Worm (Caenorhabditis elegans): Measurements from ENCODE around the gene mrps-17.

mrps-17 gene

DNA sequence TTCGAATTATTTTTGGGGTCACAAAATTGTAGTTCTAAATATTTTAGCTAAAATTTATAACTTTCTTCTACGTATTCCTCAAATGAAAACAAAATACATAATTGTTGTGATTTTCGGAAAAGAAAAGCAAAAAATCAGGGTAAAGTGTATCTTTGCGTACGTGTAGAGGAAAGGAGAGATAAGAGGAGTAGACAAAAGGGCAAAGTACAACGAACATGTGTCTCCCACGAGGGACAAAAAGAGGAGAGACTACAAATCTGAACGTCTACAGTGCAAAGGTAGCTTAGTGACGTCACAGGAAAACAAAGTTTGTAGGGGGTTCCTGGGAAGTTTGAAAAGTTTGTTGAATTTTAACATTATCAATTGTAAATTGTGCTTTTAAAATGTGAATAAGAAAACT lies 15.9 kb upstream of the mrps-17 start (continued):
- TF ChIP-seq aptf-3 (GFP tag; IDR thresholded peaks at IDR 0.05) (no peak), rec-8 (tag; optimal IDR thresholded peaks at IDR 0.05) (no peak), attf-6 (GFP tag; IDR thresholded peaks at IDR 0.05) (no peak), mes-4 (tag; optimal IDR thresholded peaks at IDR 0.05) (no peak), madf-8 (GFP tag; conservative IDR thresholded peaks at IDR 0.05) (no peak), F37B4.10 (GFP tag; IDR thresholded peaks at IDR 0.05) (no peak), pbrm-1 (GFP tag; IDR thresholded peaks at IDR 0.05) (no peak; the same call in 1 of the 2 replicates), rcor-1 (GFP tag; IDR thresholded peaks at IDR 0.05) (no peak), ztf-18 (tag; optimal IDR thresholded peaks at IDR 0.05) (no peak), ztf-3 (GFP tag; optimal IDR thresholded peaks at IDR 0.05) (no peak), mel-28 (tag; optimal IDR thresholded peaks at IDR 0.05; ENCODE audit: borderline replicate concordance) (no peak), lsl-1 (GFP tag; optimal IDR thresholded peaks at IDR 0.05) (no peak), nhr-90 (tag; optimal IDR thresholded peaks at IDR 0.05) (no peak), zfh-2 (GFP tag; conservative IDR thresholded peaks at IDR 0.05) (no peak), tlf-1 (GFP tag; optimal IDR thresholded peaks at IDR 0.05) (peak; percentile 52), sdz-38 (tag; optimal IDR thresholded peaks at IDR 0.05) (no peak), Y67H2A.10 (GFP tag; conservative IDR thresholded peaks at IDR 0.05) (no peak), F22D6.2 (tag; optimal IDR thresholded peaks at IDR 0.05) (peak; percentile 28), Y56A3A.18 (GFP tag; IDR thresholded peaks at IDR 0.05) (no peak), attf-3 (GFP tag; conservative IDR thresholded peaks at IDR 0.05) (no peak), egrh-3 (GFP tag; IDR thresholded peaks at IDR 0.05) (no peak), snpc-3.4 (tag; optimal IDR thresholded peaks at IDR 0.05) (no peak), lin-40 (tag; optimal IDR thresholded peaks at IDR 0.05) (peak; percentile 36), hmg-20 (GFP tag; IDR thresholded peaks at IDR 0.05) (no peak), let-526 (GFP tag; IDR thresholded peaks at IDR 0.05) (0 out of 2 replicates have a peak, but pooled peaks have one; percentile 44), D2030.7 (GFP tag; IDR thresholded peaks at IDR 0.05) (no peak), repo-1 (tag; optimal IDR thresholded peaks at IDR 0.05) (no peak), mcd-1 (GFP tag; IDR thresholded peaks at IDR 0.05) (peak; percentile 42), unc-130 (GFP tag; optimal IDR thresholded peaks at IDR 0.05) (no peak), ekl-4 (GFP tag; IDR thresholded peaks at IDR 0.05) (no peak), tbx-9 (tag; optimal IDR thresholded peaks at IDR 0.05; ENCODE audit: borderline replicate concordance) (no peak), snpc-1.1 (tag; optimal IDR thresholded peaks at IDR 0.05; ENCODE audit: insufficient read depth) (no peak), hmg-1.2 (GFP tag; IDR thresholded peaks at IDR 0.05) (0 out of 2 replicates have a peak, but pooled peaks have one; percentile 17), F10E7.11 (tag; optimal IDR thresholded peaks at IDR 0.05) (no peak), egl-18 (GFP tag; IDR thresholded peaks at IDR 0.05) (no peak), sea-2 (GFP tag; IDR thresholded peaks at IDR 0.05) (no peak), ets-4 (GFP tag; optimal IDR thresholded peaks at IDR 0.05) (no peak), snpc-4 (GFP tag; optimal IDR thresholded peaks at IDR 0.05) (no peak), snpc-4 (tag; optimal IDR thresholded peaks at IDR 0.05) (no peak), pha-4 (tag; optimal IDR thresholded peaks at IDR 0.05) (no peak), zim-3 (tag; optimal IDR thresholded peaks at IDR 0.05) (no peak), chd-7 (tag; optimal IDR thresholded peaks at IDR 0.05) (no peak), ztf-6 (GFP tag; IDR thresholded peaks at IDR 0.05) (no peak), fkh-3 (tag; optimal IDR thresholded peaks at IDR 0.05) (no peak), lin-35 (GFP tag; optimal IDR thresholded peaks at IDR 0.05) (no peak), B0019.2 (GFP tag; conservative IDR thresholded peaks at IDR 0.05) (no peak), ama-1 (optimal IDR thresholded peaks at IDR 0.05) (no peak), ama-1 (GFP tag; optimal IDR thresholded peaks at IDR 0.05) (no peak), akir-1 (GFP tag; optimal IDR thresholded peaks at IDR 0.05) (no peak), T26A5.8 (tag; optimal IDR thresholded peaks at IDR 0.05) (no peak)

All from whole organism, young adult.